Fruit fly (Drosophila melanogaster): ENCODE data around the gene CG14712.

The CG14712 gene

dm6 chr3R:11628416-11629041 lies at the start of gene CG14712 (continued):
- TF ChIP-seq slbo (GFP tag; IDR thresholded peaks at IDR 0.05) (peak; percentile 40; the same call in 1 of the 2 replicates), chif (GFP tag; optimal IDR thresholded peaks at IDR 0.05) (no peak), Hsf (GFP tag; optimal IDR thresholded peaks at IDR 0.05) (peak; percentile 12), Nf-YB (GFP tag; optimal IDR thresholded peaks at IDR 0.05) (no peak), CG2712 (tag; optimal IDR thresholded peaks at IDR 0.05) (peak; percentile 68), Doc3 (GFP tag; IDR thresholded peaks at IDR 0.05; ENCODE audit: partially characterized antibody) (peak; percentile 22; the same call in 1 of the 3 replicates), trem (tag; optimal IDR thresholded peaks at IDR 0.05) (peak; percentile 89), sug (tag; optimal IDR thresholded peaks at IDR 0.05) (peak; percentile 38), gfzf (GFP tag; optimal IDR thresholded peaks at IDR 0.05) (peak; percentile 83), CG9876 (GFP tag; optimal IDR thresholded peaks at IDR 0.05) (no peak), sens (GFP tag) (peak; percentile 80), Fer1 (GFP tag; optimal IDR thresholded peaks at IDR 0.05) (peak; percentile 11), CG8944 (GFP tag; optimal IDR thresholded peaks at IDR 0.05) (no peak), nom (GFP tag; optimal IDR thresholded peaks at IDR 0.05) (no peak), ERR (GFP tag; optimal IDR thresholded peaks at IDR 0.05) (no peak), Sry-δ (GFP tag; optimal IDR thresholded peaks at IDR 0.05) (peak; percentile 68), gro (GFP tag; optimal IDR thresholded peaks at IDR 0.05) (peak; percentile 24), inv (GFP tag; IDR thresholded peaks at IDR 0.05; ENCODE audit: partially characterized antibody) (peak; percentile 45; the same call in 1 of the 2 replicates), CG12744 (GFP tag; optimal IDR thresholded peaks at IDR 0.05) (no peak), CG3163 (GFP tag; optimal IDR thresholded peaks at IDR 0.05) (no peak), p53 (GFP tag; optimal IDR thresholded peaks at IDR 0.05) (no peak), CG17186 (GFP tag; optimal IDR thresholded peaks at IDR 0.05) (peak; percentile 49), CG11247 (GFP tag; IDR thresholded peaks at IDR 0.05) (no peak), Myb (GFP tag; optimal IDR thresholded peaks at IDR 0.05) (peak; percentile 47), ranshi (GFP tag; IDR thresholded peaks at IDR 0.05) (no peak), dm (GFP tag; optimal IDR thresholded peaks at IDR 0.05) (peak; percentile 28), so (GFP tag; IDR thresholded peaks at IDR 0.05) (no peak), CG1792 (GFP tag; optimal IDR thresholded peaks at IDR 0.05) (no peak), CG14710 (tag; optimal IDR thresholded peaks at IDR 0.05) (peak; percentile 96), CG31224 (GFP tag; IDR thresholded peaks at IDR 0.05) (no peak), Adf1 (GFP tag; IDR thresholded peaks at IDR 0.05) (0 out of 2 replicates have a peak, but pooled peaks have one; percentile 15), CG43689 (GFP tag; IDR thresholded peaks at IDR 0.05) (no peak), Side (GFP tag; optimal IDR thresholded peaks at IDR 0.05) (no peak), CG4404 (GFP tag; IDR thresholded peaks at IDR 0.05) (no peak), CG17359 (tag; optimal IDR thresholded peaks at IDR 0.05) (no peak), Nf-YC (tag; optimal IDR thresholded peaks at IDR 0.05) (peak; percentile 43), Bdp1 (GFP tag; optimal IDR thresholded peaks at IDR 0.05) (no peak), Dref (GFP tag; IDR thresholded peaks at IDR 0.05) (peak; percentile 90), ken (GFP tag; IDR thresholded peaks at IDR 0.05) (no peak), scrt (GFP tag; optimal IDR thresholded peaks at IDR 0.05) (no peak), caup (GFP tag; optimal IDR thresholded peaks at IDR 0.05; ENCODE audit: severe bottlenecking) (no peak), CG11456 (GFP tag; IDR thresholded peaks at IDR 0.05) (no peak), dmrt99B (tag; optimal IDR thresholded peaks at IDR 0.05) (no peak), CG11696 (GFP tag; IDR thresholded peaks at IDR 0.05) (no peak), CG8388 (GFP tag; optimal IDR thresholded peaks at IDR 0.05) (no peak), TFAM (GFP tag; optimal IDR thresholded peaks at IDR 0.05) (no peak), Taf1 (GFP tag; IDR thresholded peaks at IDR 0.05) (no peak), CG9727 (GFP tag; optimal IDR thresholded peaks at IDR 0.05) (no peak), lola (GFP tag; optimal IDR thresholded peaks at IDR 0.05) (peak in 1 of 3 experiments; percentile 15), CG1647 (GFP tag; optimal IDR thresholded peaks at IDR 0.05) (no peak)

Measured in whole organism, embryonic.